Worm (Caenorhabditis elegans) whole organism, late embryonic: ENCODE measurements around the gene srx-111.

ENCODE experiments used
- fkh-10 ChIP-seq: fragments of 150-350 bp; optimal IDR thresholded peaks from 2 replicates; lab custom pipeline; 2014; ENCODE audit warnings: missing biosample characterization, missing genetic modification reagents, missing genetic modification characterization
- pag-3 ChIP-seq: sonication (generic microtip); optimal IDR thresholded peaks from 2 replicates; lab custom pipeline; 2016; ENCODE audit warnings: missing compliant biosample characterization, missing genetic modification characterization, borderline replicate concordance
- rnt-1 ChIP-seq: sonication (generic microtip); optimal IDR thresholded peaks from 2 replicates; lab custom pipeline; 2016; ENCODE audit warnings: missing genetic modification characterization, missing compliant biosample characterization
- tbx-2 ChIP-seq: sonication (generic microtip); optimal IDR thresholded peaks from 2 replicates; lab custom pipeline; 2016; ENCODE audit warnings: missing genetic modification characterization, missing compliant biosample characterization
- unc-55 ChIP-seq: sonication (generic microtip); optimal IDR thresholded peaks from 2 replicates; lab custom pipeline; 2017; ENCODE audit warnings: missing biosample characterization, missing genetic modification reagents, missing genetic modification characterization

DNA sequence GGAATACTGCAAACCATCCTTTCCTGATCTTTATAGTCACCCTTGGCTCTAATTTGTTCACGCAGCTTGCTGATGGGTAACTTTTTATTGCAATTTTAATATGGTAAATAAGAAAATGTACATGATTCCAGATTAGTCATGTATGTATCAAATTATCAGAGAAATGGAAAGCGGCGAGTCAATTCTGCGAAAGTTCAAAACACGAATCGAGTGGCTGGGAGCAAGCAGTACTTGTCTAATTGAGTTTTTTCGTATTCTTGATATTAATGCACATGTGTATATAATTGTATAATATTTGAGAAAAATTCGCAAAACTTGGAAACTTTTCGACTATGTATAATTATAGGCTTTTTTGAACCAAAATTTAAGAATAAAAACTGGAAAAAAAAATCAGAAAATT is 1.4 kb downstream of the srx-111 start, which contains the start of gene T24E12.12:
- no peak for TF ChIP-seq tbx-2 (tag; lab: Kevin White, UChicago)
- TF ChIP-seq rnt-1 (tag; lab: Kevin White, UChicago), result no peak
- no peak for TF ChIP-seq pag-3 (tag; lab: Kevin White, UChicago)
- TF ChIP-seq fkh-10, result no peak
- TF ChIP-seq unc-55 (GFP tag; lab: Kevin White, UChicago), result no peak
